Worm (Caenorhabditis elegans) whole organism, early embryonic: Measurements from ENCODE around the gene fbxb-54.

ENCODE experiments used
- B0310.2 ChIP-seq: sonication (generic microtip); optimal IDR thresholded peaks from 2 replicates; lab custom pipeline; 2016; ENCODE audit warnings: mild to moderate bottlenecking, missing genetic modification characterization, missing compliant biosample characterization
- F13C5.2 ChIP-seq: sonication (generic microtip); optimal IDR thresholded peaks from 2 replicates; lab custom pipeline; 2017; ENCODE audit warnings: mild to moderate bottlenecking, missing genetic modification characterization, inconsistent platforms, missing compliant biosample characterization
- aly-1 ChIP-seq: sonication (generic microtip); optimal IDR thresholded peaks from 2 replicates; lab custom pipeline; 2016; ENCODE audit warnings: missing genetic modification characterization, missing compliant biosample characterization
- ama-1 ChIP-seq: fragments of 150-350 bp; optimal IDR thresholded peaks from 2 replicates; lab custom pipeline; 2014
- ceh-13 ChIP-seq: fragments of 200-800 bp; sonication (Bioruptor generic); optimal IDR thresholded peaks from 2 replicates; lab custom pipeline; 2018; ENCODE audit warnings: mild to moderate bottlenecking, missing genetic modification characterization, missing compliant biosample characterization
- ceh-36 ChIP-seq: sonication (generic microtip); optimal IDR thresholded peaks from 2 replicates; lab custom pipeline; 2016; ENCODE audit warnings: missing genetic modification characterization, inconsistent platforms, missing compliant biosample characterization
- flt-1 ChIP-seq: fragments of 200-800 bp; sonication (Bioruptor generic); IDR thresholded peaks from 2 replicates; pipeline ENCODE4 v1.3.6; 2022; ENCODE audit warnings: missing genetic modification characterization, missing compliant biosample characterization
- hmbx-1 ChIP-seq: sonication (generic microtip); optimal IDR thresholded peaks from 2 replicates; lab custom pipeline; 2016; ENCODE audit warnings: mild to moderate bottlenecking, missing genetic modification characterization, missing compliant biosample characterization
- hmg-4 ChIP-seq: fragments of 200-800 bp; sonication (Bioruptor generic); optimal IDR thresholded peaks from 2 replicates; lab custom pipeline; 2018; ENCODE audit warnings: mild to moderate bottlenecking, missing genetic modification characterization, missing compliant biosample characterization
- sea-1 ChIP-seq: fragments of 200-800 bp; sonication (Bioruptor generic); conservative IDR thresholded peaks from 2 replicates; pipeline ENCODE4 v1.3.6; 2022; ENCODE audit warnings: missing genetic modification characterization, missing compliant biosample characterization
- tbx-37 ChIP-seq: fragments of 200-800 bp; sonication (Bioruptor generic); conservative IDR thresholded peaks from 2 replicates; pipeline ENCODE4 v1.3.6; 2022; ENCODE audit warnings: missing genetic modification reagents, missing genetic modification characterization, missing compliant biosample characterization
- tra-4 ChIP-seq: sonication (generic microtip); optimal IDR thresholded peaks from 2 replicates; lab custom pipeline; 2017; ENCODE audit warnings: missing genetic modification characterization, missing compliant biosample characterization

DNA sequence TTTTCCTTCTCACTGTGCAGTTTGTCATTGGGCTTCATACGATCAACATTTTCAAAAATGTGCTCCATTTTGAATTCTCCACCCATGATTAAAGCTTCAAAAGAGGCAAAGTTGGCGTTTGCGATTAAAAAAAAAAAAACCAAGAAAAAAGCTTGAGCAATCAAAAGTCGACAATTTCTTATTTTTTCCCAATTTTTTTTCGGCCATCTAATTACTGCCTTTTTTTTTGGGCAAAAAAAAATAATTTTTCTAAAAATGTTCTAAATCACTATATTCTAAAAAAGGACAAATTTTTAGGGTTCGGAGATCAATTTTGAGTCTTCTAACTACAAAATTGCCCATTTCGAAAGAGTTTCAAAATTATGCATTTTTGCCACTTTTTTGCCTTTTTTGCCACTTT is 19.9 kb upstream of the fbxb-54 start, which contains the start of gene K05F6.10:
- TF ChIP-seq ama-1 (lab: Kevin White, UChicago) (no peak), flt-1 (GFP tag; lab: Robert Waterston, UW) (no peak), aly-1 (no peak), hmbx-1 (tag; lab: Kevin White, UChicago) (no peak), F13C5.2 (tag; lab: Kevin White, UChicago) (no peak), tra-4 (no peak), ceh-13 (GFP tag; lab: Kevin White, UChicago) (no peak), ceh-36 (tag; lab: Kevin White, UChicago) (no peak), sea-1 (GFP tag; lab: Robert Waterston, UW) (no peak), B0310.2 (tag; lab: Kevin White, UChicago) (no peak), tbx-37 (GFP tag; lab: Robert Waterston, UW) (no peak), hmg-4 (GFP tag; lab: Kevin White, UChicago) (no peak)
